Fruit fly (Drosophila melanogaster) whole organism, embryonic: ENCODE data around the gene FucTA.

Experiments
- Ada2b ChIP-seq: fragments of 200-800 bp; sonication (Bioruptor generic); IDR thresholded peaks from 2 replicates; pipeline ENCODE4 v1.3.6; 2022; ENCODE audit warnings: missing biosample characterization, missing genetic modification characterization
- Bdp1 ChIP-seq: fragments of 200-800 bp; sonication (Bioruptor generic); optimal IDR thresholded peaks from 3 replicates; lab custom pipeline; 2016; ENCODE audit warnings: missing biosample characterization, missing genetic modification characterization
- CG1024 ChIP-seq: fragments of 200-800 bp; sonication (Bioruptor generic); IDR thresholded peaks from 2 replicates; pipeline ENCODE4 v1.3.6; 2022; ENCODE audit warnings: missing biosample characterization, missing genetic modification characterization
- CG11695 ChIP-seq: fragments of 200-800 bp; sonication (Bioruptor generic); IDR thresholded peaks from 3 replicates; pipeline ENCODE4 v1.3.6; 2022; ENCODE audit warnings: missing biosample characterization, missing genetic modification characterization
- CG15601 ChIP-seq: fragments of 200-800 bp; sonication (Bioruptor generic); optimal IDR thresholded peaks from 3 replicates; lab custom pipeline; 2019; ENCODE audit warnings: missing biosample characterization, mild to moderate bottlenecking, missing genetic modification characterization, moderate library complexity
- CG17359 ChIP-seq: fragments of 200-800 bp; sonication (Bioruptor generic); optimal IDR thresholded peaks from 3 replicates; lab custom pipeline; 2018; ENCODE audit warnings: missing biosample characterization, mild to moderate bottlenecking, missing genetic modification characterization, moderate library complexity
- CG2712 ChIP-seq: fragments of 200-800 bp; optimal IDR thresholded peaks from 3 replicates; lab custom pipeline; 2019; ENCODE audit warnings: missing biosample characterization, mild to moderate bottlenecking, missing genetic modification characterization, moderate library complexity
- CG3281 ChIP-seq: fragments of 200-800 bp; sonication (Bioruptor generic); optimal IDR thresholded peaks from 3 replicates; lab custom pipeline; 2017; ENCODE audit warnings: missing biosample characterization, mild to moderate bottlenecking, missing genetic modification characterization
- CG33213 ChIP-seq: fragments of 200-800 bp; sonication (Bioruptor generic); optimal IDR thresholded peaks from 3 replicates; lab custom pipeline; 2016; ENCODE audit warnings: missing biosample characterization, missing genetic modification characterization
- CG33557 ChIP-seq: fragments of 200-800 bp; sonication (Bioruptor generic); optimal IDR thresholded peaks from 2 replicates; lab custom pipeline; 2019; ENCODE audit warnings: missing biosample characterization, mild to moderate bottlenecking, missing genetic modification characterization, moderate library complexity
- CG34224 ChIP-seq: fragments of 200-800 bp; sonication (Bioruptor generic); IDR thresholded peaks from 3 replicates; pipeline ENCODE4 v1.3.6; 2022; ENCODE audit warnings: missing biosample characterization, missing genetic modification characterization; ENCODE audit not compliant: partially characterized antibody
- CG34376 ChIP-seq: fragments of 200-800 bp; sonication (Bioruptor generic); optimal IDR thresholded peaks from 2 replicates; lab custom pipeline; 2018; ENCODE audit warnings: missing biosample characterization, mild to moderate bottlenecking, missing genetic modification characterization
- CG4854 ChIP-seq: fragments of 200-800 bp; sonication (Bioruptor generic); optimal IDR thresholded peaks from 2 replicates; lab custom pipeline; 2016; ENCODE audit warnings: missing biosample characterization, missing genetic modification characterization, inconsistent platforms
- CG6175 ChIP-seq: fragments of 200-800 bp; sonication (Bioruptor generic); IDR thresholded peaks from 3 replicates; pipeline ENCODE4 v1.3.6; 2022; ENCODE audit warnings: missing biosample characterization, missing genetic modification characterization
- CG6654 ChIP-seq: fragments of 200-800 bp; sonication (Bioruptor generic); optimal IDR thresholded peaks from 2 replicates; lab custom pipeline; 2017; ENCODE audit warnings: missing biosample characterization, mild to moderate bottlenecking, missing genetic modification characterization
- CG8944 ChIP-seq: fragments of 200-800 bp; sonication (Bioruptor generic); optimal IDR thresholded peaks from 3 replicates; lab custom pipeline; 2016; ENCODE audit warnings: missing biosample characterization, missing genetic modification characterization
- CG9932 ChIP-seq: fragments of 200-800 bp; sonication (Bioruptor generic); IDR thresholded peaks from 2 replicates; pipeline ENCODE4 v1.3.6; 2022; ENCODE audit warnings: missing biosample characterization, missing genetic modification characterization
- CrebB ChIP-seq: fragments of 200-800 bp; sonication (Bioruptor generic); optimal IDR thresholded peaks from 3 replicates; lab custom pipeline; 2018; ENCODE audit warnings: missing biosample characterization, mild to moderate bottlenecking, missing genetic modification characterization
- Dfd ChIP-seq, 2 experiments: fragments of >200 bp; optimal IDR thresholded peaks; 2 replicates each; lab custom pipeline; 2017; ENCODE audit warnings: missing biosample characterization in 2 of 2, missing genetic modification characterization in 2 of 2
- Elba2 ChIP-seq: fragments of 200-800 bp; sonication (Bioruptor generic); optimal IDR thresholded peaks from 3 replicates; lab custom pipeline; 2016; ENCODE audit warnings: missing biosample characterization, missing genetic modification characterization
- GATAe ChIP-seq: fragments of 200-800 bp; sonication (Bioruptor generic); conservative IDR thresholded peaks from 2 replicates; pipeline ENCODE4 v1.3.6; 2022; ENCODE audit warnings: missing biosample characterization, missing genetic modification characterization
- Gug ChIP-seq: fragments of 200-800 bp; sonication (Bioruptor generic); IDR thresholded peaks from 4 replicates; pipeline ENCODE4 v1.3.6; 2022; ENCODE audit warnings: missing biosample characterization, missing genetic modification characterization
- Med ChIP-seq: fragments of 200-800 bp; sonication (Bioruptor generic); peaks from one replicate; lab custom pipeline; 2016; ENCODE audit warnings: missing biosample characterization, missing genetic modification characterization, mild to moderate bottlenecking, inconsistent platforms, moderate library complexity
- Oaz ChIP-seq: fragments of 200-800 bp; sonication (Bioruptor generic); IDR thresholded peaks from 2 replicates; pipeline ENCODE4 v1.3.6; 2022; ENCODE audit warnings: missing biosample characterization, missing genetic modification characterization
- Stat92E ChIP-seq, 3 experiments: fragments of >200 bp in 2 of 3; fragments of 200-800 bp in 1 of 3; sonication (Bioruptor generic) in 1 of 3; optimal IDR thresholded peaks; 2 replicates each; lab custom pipeline; 2017 to 2019; ENCODE audit warnings: missing biosample characterization in 3 of 3, missing genetic modification characterization in 3 of 3, mild to moderate bottlenecking in 1 of 3, moderate library complexity in 1 of 3
- Taf1 ChIP-seq: fragments of 200-800 bp; sonication (Bioruptor generic); IDR thresholded peaks from 2 replicates; pipeline ENCODE4 v1.3.6; 2022; ENCODE audit warnings: missing biosample characterization, missing genetic modification characterization
- bcd ChIP-seq: fragments of 200-800 bp; sonication (Bioruptor generic); optimal IDR thresholded peaks from 2 replicates; lab custom pipeline; 2017; ENCODE audit warnings: missing biosample characterization, mild to moderate bottlenecking, missing genetic modification characterization
- br ChIP-seq: fragments of >200 bp; optimal IDR thresholded peaks from 2 replicates; lab custom pipeline; 2017
- bsh ChIP-seq, 2 experiments: fragments of 200-800 bp; sonication (Bioruptor generic); optimal IDR thresholded peaks; 2 replicates each; lab custom pipeline; 2017 to 2018; ENCODE audit warnings: mild to moderate bottlenecking in 2 of 2, missing biosample characterization in 2 of 2, missing genetic modification characterization in 2 of 2, moderate library complexity in 1 of 2
- cas ChIP-seq: fragments of 200-800 bp; sonication (Bioruptor generic); IDR thresholded peaks from 2 replicates; pipeline ENCODE4 v1.3.6; 2022; ENCODE audit warnings: missing biosample characterization, missing genetic modification characterization
- cg ChIP-seq: fragments of 200-800 bp; sonication (Bioruptor generic); optimal IDR thresholded peaks from 3 replicates; lab custom pipeline; 2019; ENCODE audit warnings: missing biosample characterization, mild to moderate bottlenecking, missing genetic modification characterization, moderate library complexity
- crp ChIP-seq, 2 experiments: fragments of 200-800 bp; sonication (Bioruptor generic); optimal IDR thresholded peaks; 2 replicates in 1 of 2; 3 replicates in 1 of 2; lab custom pipeline; 2017; ENCODE audit warnings: missing biosample characterization in 2 of 2, missing genetic modification characterization in 2 of 2, mild to moderate bottlenecking in 1 of 2, moderate library complexity in 1 of 2
- cwo ChIP-seq: fragments of 200-800 bp; sonication (Bioruptor generic); optimal IDR thresholded peaks from 3 replicates; lab custom pipeline; 2017; ENCODE audit warnings: missing biosample characterization, missing genetic modification characterization, mild to moderate bottlenecking, moderate library complexity, missing genetic modification reagents
- disco-r ChIP-seq: fragments of 200-800 bp; sonication (Bioruptor generic); optimal IDR thresholded peaks from 2 replicates; lab custom pipeline; 2016; ENCODE audit warnings: missing biosample characterization, missing genetic modification characterization
- fd96Cb ChIP-seq: fragments of 200-800 bp; sonication (Bioruptor generic); optimal IDR thresholded peaks from 2 replicates; lab custom pipeline; 2018; ENCODE audit warnings: missing biosample characterization, mild to moderate bottlenecking, missing genetic modification characterization, moderate library complexity
- gcm2 ChIP-seq: fragments of 200-800 bp; sonication (Bioruptor generic); optimal IDR thresholded peaks from 2 replicates; lab custom pipeline; 2016; ENCODE audit warnings: missing biosample characterization, missing genetic modification characterization
- hbn ChIP-seq: fragments of 200-800 bp; sonication (Bioruptor generic); IDR thresholded peaks from 2 replicates; pipeline ENCODE4 v1.3.6; 2022; ENCODE audit warnings: missing biosample characterization, missing genetic modification characterization; ENCODE audit not compliant: partially characterized antibody
- lab ChIP-seq: fragments of 200-800 bp; sonication (Bioruptor generic); optimal IDR thresholded peaks from 3 replicates; lab custom pipeline; 2017; ENCODE audit warnings: missing biosample characterization, missing genetic modification characterization, mild to moderate bottlenecking, moderate library complexity, missing genetic modification reagents
- odd ChIP-seq: fragments of 200-800 bp; sonication (Bioruptor generic); optimal IDR thresholded peaks from 2 replicates; lab custom pipeline; 2017; ENCODE audit warnings: missing biosample characterization, mild to moderate bottlenecking, missing genetic modification characterization
- p53 ChIP-seq: fragments of 200-800 bp; sonication (Bioruptor generic); optimal IDR thresholded peaks from 2 replicates; lab custom pipeline; 2016; ENCODE audit warnings: missing biosample characterization, missing genetic modification characterization
- sens-2 ChIP-seq: fragments of 200-800 bp; sonication (Bioruptor generic); IDR thresholded peaks from 2 replicates; pipeline ENCODE4 v1.3.6; 2022; ENCODE audit warnings: missing biosample characterization, missing genetic modification characterization
- shn ChIP-seq: fragments of 200-800 bp; sonication (Bioruptor generic); optimal IDR thresholded peaks from 3 replicates; lab custom pipeline; 2016; ENCODE audit warnings: missing biosample characterization, missing genetic modification characterization
- sima ChIP-seq: fragments of 200-800 bp; sonication (Bioruptor generic); optimal IDR thresholded peaks from 2 replicates; lab custom pipeline; 2016; ENCODE audit warnings: missing biosample characterization, missing genetic modification characterization
- so ChIP-seq: fragments of 200-800 bp; sonication (Bioruptor generic); IDR thresholded peaks from 3 replicates; pipeline ENCODE4 v1.3.6; 2022; ENCODE audit warnings: missing biosample characterization, missing genetic modification characterization
- stc ChIP-seq: fragments of 200-800 bp; sonication (Bioruptor generic); IDR thresholded peaks from 2 replicates; pipeline ENCODE4 v1.3.6; 2022; ENCODE audit warnings: missing biosample characterization, missing genetic modification characterization
- tna ChIP-seq: fragments of 200-800 bp; sonication (Bioruptor generic); IDR thresholded peaks from 2 replicates; pipeline ENCODE4 v1.3.6; 2022; ENCODE audit warnings: missing biosample characterization, missing genetic modification characterization; ENCODE audit not compliant: partially characterized antibody
- wdn ChIP-seq: fragments of 200-800 bp; sonication (Bioruptor generic); IDR thresholded peaks from 2 replicates; pipeline ENCODE4 v1.3.6; 2022; ENCODE audit warnings: missing biosample characterization, missing genetic modification characterization
- z ChIP-seq: fragments of 200-800 bp; sonication (Bioruptor generic); IDR thresholded peaks from 3 replicates; pipeline ENCODE4 v1.3.6; 2022; ENCODE audit warnings: missing biosample characterization, missing genetic modification characterization

The FucTA gene

DNA sequence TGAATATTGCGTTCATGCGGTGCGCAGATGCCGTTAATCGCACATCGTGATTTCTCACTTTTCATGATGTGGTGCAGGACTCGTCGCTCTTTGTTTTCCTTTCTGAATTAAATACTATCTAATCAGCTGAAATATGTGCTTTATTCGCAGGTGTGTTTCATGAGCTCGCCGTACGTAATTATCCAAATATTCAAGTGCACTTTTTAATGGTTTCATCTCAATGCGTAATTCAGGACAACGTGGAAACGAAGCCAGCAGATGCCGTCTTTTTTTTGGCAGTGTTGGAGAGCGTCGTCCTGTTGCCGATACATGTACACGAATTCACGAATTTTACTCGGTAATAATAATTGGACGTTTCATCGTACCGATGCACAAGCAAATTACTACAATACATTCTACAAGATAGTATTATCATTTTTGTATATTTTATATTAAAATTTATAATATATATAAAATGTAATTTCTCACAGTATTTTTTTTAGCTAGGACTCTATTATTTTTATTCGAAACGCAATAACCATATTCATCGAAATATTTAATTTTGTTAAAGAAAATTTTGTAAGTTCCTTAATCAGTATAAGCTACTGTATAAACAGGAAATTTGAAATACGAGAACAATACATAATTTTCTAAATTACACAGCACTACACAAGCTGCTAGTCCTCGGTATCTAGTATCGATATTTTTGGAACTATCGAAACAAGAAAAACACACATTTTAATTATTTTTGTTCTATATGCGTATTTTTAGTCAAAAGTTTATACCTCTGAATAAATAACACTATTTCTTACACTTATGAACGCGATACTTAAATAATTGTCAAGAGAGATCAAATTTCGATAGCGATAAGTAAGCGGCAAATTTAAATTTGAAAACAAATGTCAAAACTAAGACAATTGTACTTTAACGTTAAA lies 10.0 kb upstream of the FucTA start, which contains the start of gene CG12316 (continued):
- TF ChIP-seq Ada2b (GFP tag; lab: Robert Waterston, UW) (peak; percentile 80), sens-2 (peak; percentile 71), Taf1 (0 out of 2 replicates have a peak, but pooled peaks have one; percentile 22), CG6175 (GFP tag; lab: Robert Waterston, UW) (peak; percentile 61; the same call in 1 of the 3 replicates), cg (no peak), CG4854 (GFP tag; lab: Kevin White, UChicago) (peak; percentile 86), cwo (GFP tag; lab: Kevin White, UChicago) (peak; percentile 90), CG17359 (tag; lab: Kevin White, UChicago) (peak; percentile 88), stc (peak; percentile 89), wdn (GFP tag; lab: Robert Waterston, UW) (peak; percentile 87), CG2712 (tag; lab: Kevin White, UChicago) (peak; percentile 95), CG34224 (GFP tag; lab: Robert Waterston, UW) (peak; percentile 76), lab (GFP tag; lab: Kevin White, UChicago) (peak; percentile 95), Dfd (GFP tag; optimal IDR thresholded peaks at IDR 0.05; lab: Kevin White, UChicago) (no peak), Stat92E (GFP tag; optimal IDR thresholded peaks at IDR 0.05; lab: Kevin White, UChicago) (peak in 1 of 3 experiments; percentile 23), CG8944 (GFP tag; lab: Kevin White, UChicago) (peak; percentile 90), gcm2 (GFP tag; lab: Kevin White, UChicago) (peak; percentile 70), hbn (GFP tag; lab: Robert Waterston, UW) (peak; percentile 83), Bdp1 (GFP tag; lab: Kevin White, UChicago) (peak; percentile 87), Gug (peak; percentile 77), Elba2 (GFP tag; lab: Kevin White, UChicago) (peak; percentile 5), CG3281 (GFP tag; lab: Kevin White, UChicago) (peak; percentile 91), CG34376 (peak; percentile 94), bcd (GFP tag; lab: Kevin White, UChicago) (peak; percentile 88), CG6654 (GFP tag; lab: Kevin White, UChicago) (peak; percentile 74), sima (peak; percentile 84), CrebB (peak; percentile 92), CG1024 (GFP tag; lab: Robert Waterston, UW) (peak; percentile 82), GATAe (GFP tag; lab: Robert Waterston, UW) (no peak; the same call in 1 of the 2 replicates), Oaz (GFP tag; lab: Robert Waterston, UW) (peak; percentile 63), z (GFP tag; lab: Robert Waterston, UW) (peak; percentile 38; the same call in 1 of the 3 replicates), odd (GFP tag; lab: Kevin White, UChicago) (peak; percentile 92), tna (GFP tag; lab: Robert Waterston, UW) (peak; percentile 44), bsh (GFP tag; optimal IDR thresholded peaks at IDR 0.05; lab: Kevin White, UChicago) (peak; percentile 93 to 96), p53 (GFP tag; lab: Kevin White, UChicago) (peak; percentile 85), br (lab: Kevin White, UChicago) (no peak), cas (GFP tag; lab: Robert Waterston, UW) (0 out of 2 replicates have a peak, but pooled peaks have one; percentile 19), so (GFP tag; lab: Robert Waterston, UW) (peak; percentile 85), CG11695 (GFP tag; lab: Robert Waterston, UW) (peak; percentile 89), fd96Cb (tag; lab: Kevin White, UChicago) (peak; percentile 87), CG15601 (tag; lab: Kevin White, UChicago) (peak; percentile 81), crp (GFP tag; optimal IDR thresholded peaks at IDR 0.05; lab: Kevin White, UChicago) (peak in 1 of 2 experiments; percentile 48), shn (GFP tag; lab: Kevin White, UChicago) (peak; percentile 93), CG9932 (peak; percentile 81), Med (GFP tag; lab: Kevin White, UChicago) (peak; percentile 99), disco-r (GFP tag; lab: Kevin White, UChicago) (peak; percentile 89), CG33557 (GFP tag; lab: Kevin White, UChicago) (peak; percentile 96), CG33213 (GFP tag; lab: Kevin White, UChicago) (peak; percentile 92)
